Fruit fly (Drosophila melanogaster) S2 (cell line): ENCODE data around the gene CG11885.

ENCODE experiments used
- CG8478 ChIP-seq: fragments of >200 bp; optimal IDR thresholded peaks from 2 replicates; lab custom pipeline; 2018
- CTCF ChIP-seq, 2 experiments: fragments of >200 bp; optimal IDR thresholded peaks; 2 replicates each; lab custom pipeline; 2018

DNA sequence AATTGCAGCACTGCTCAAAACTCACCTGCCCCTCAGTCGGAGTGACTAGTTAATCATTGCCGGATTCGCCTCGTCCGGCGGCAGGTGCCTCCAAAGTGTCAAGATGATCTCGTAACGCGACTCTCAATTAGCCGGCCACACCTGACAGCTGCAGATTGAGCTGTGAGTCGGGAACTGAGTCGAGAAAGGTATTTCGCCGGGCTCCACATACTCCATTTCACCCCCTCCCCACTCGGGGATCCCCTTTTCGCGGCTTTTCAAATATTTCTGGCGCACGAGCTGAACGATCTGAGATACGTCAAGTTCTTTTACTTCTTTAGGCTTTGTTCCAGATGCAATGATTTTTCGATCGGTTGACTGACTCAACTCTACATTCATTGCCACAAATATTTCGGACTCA is 5.2 kb upstream of the CG11885 start:
- TF ChIP-seq CG8478 (no peak), CTCF (optimal IDR thresholded peaks at IDR 0.05; lab: Kevin White, UChicago) (no peak)
